Worm (Caenorhabditis elegans) whole organism, late embryonic: ENCODE results near the gene jud-4.

Source experiments
- ceh-19 ChIP-seq: fragments of 200-800 bp; sonication (Bioruptor generic); optimal IDR thresholded peaks from 2 replicates; lab custom pipeline; 2018; ENCODE audit warnings: mild to moderate bottlenecking, missing genetic modification characterization, missing compliant biosample characterization
- dve-1 ChIP-seq: sonication (generic microtip); optimal IDR thresholded peaks from 2 replicates; lab custom pipeline; 2017; ENCODE audit warnings: antibody characterized with exemption, mild to moderate bottlenecking, missing genetic modification characterization, missing compliant biosample characterization
- fax-1 ChIP-seq: sonication (generic microtip); optimal IDR thresholded peaks from 2 replicates; lab custom pipeline; 2016; ENCODE audit warnings: missing genotype, missing genetic modification characterization, missing compliant biosample characterization
- hlh-30 ChIP-seq: sonication (generic microtip); optimal IDR thresholded peaks from 2 replicates; lab custom pipeline; 2017; ENCODE audit warnings: antibody characterized with exemption, missing genetic modification characterization, missing compliant biosample characterization; ENCODE audit not compliant: insufficient read depth
- hlh-6 ChIP-seq: sonication (generic microtip); optimal IDR thresholded peaks from 2 replicates; lab custom pipeline; 2016; ENCODE audit warnings: missing genotype, missing genetic modification characterization, missing compliant biosample characterization
- hlh-8 ChIP-seq: sonication (generic microtip); optimal IDR thresholded peaks from 2 replicates; lab custom pipeline; 2016; ENCODE audit warnings: missing genotype, missing genetic modification characterization, missing compliant biosample characterization
- lin-11 ChIP-seq: fragments of 200-800 bp; sonication (Bioruptor generic); optimal IDR thresholded peaks from 2 replicates; lab custom pipeline; 2018; ENCODE audit warnings: mild to moderate bottlenecking, missing genetic modification characterization, missing compliant biosample characterization
- nhr-11 ChIP-seq: fragments of 150-350 bp; optimal IDR thresholded peaks from 2 replicates; lab custom pipeline; 2014; ENCODE audit warnings: missing biosample characterization, missing genetic modification characterization
- pax-1 ChIP-seq: fragments of 150-350 bp; optimal IDR thresholded peaks from 2 replicates; lab custom pipeline; 2014; ENCODE audit warnings: missing biosample characterization, missing genetic modification characterization
- pha-4 ChIP-seq: fragments of 150-350 bp; optimal IDR thresholded peaks from 2 replicates; lab custom pipeline; 2018; ENCODE audit warnings: missing biosample characterization, missing genetic modification reagents, missing genetic modification characterization
- pqm-1 ChIP-seq: sonication (generic microtip); optimal IDR thresholded peaks from 2 replicates; lab custom pipeline; 2016; ENCODE audit warnings: missing genetic modification characterization, missing compliant biosample characterization
- ref-2 ChIP-seq: sonication (generic microtip); optimal IDR thresholded peaks from 2 replicates; lab custom pipeline; 2016; ENCODE audit warnings: missing genetic modification characterization, missing compliant biosample characterization
- tbx-7 ChIP-seq: sonication (generic microtip); optimal IDR thresholded peaks from 2 replicates; lab custom pipeline; 2016; ENCODE audit warnings: missing genotype, missing genetic modification characterization, missing compliant biosample characterization
- unc-42 ChIP-seq: sonication (generic microtip); optimal IDR thresholded peaks from 2 replicates; lab custom pipeline; 2016; ENCODE audit warnings: missing genotype, missing genetic modification characterization, missing compliant biosample characterization

ce11 chrX:15317146-15317545, 33.2 kb downstream of the jud-4 start, which contains the start of gene glb-28:
- TF ChIP-seq nhr-11 (no peak), fax-1 (tag; lab: Kevin White, UChicago) (no peak), dve-1 (tag; lab: Kevin White, UChicago) (no peak), ceh-19 (GFP tag; lab: Kevin White, UChicago) (no peak), unc-42 (tag; lab: Kevin White, UChicago) (no peak), lin-11 (no peak), tbx-7 (tag; lab: Kevin White, UChicago) (no peak), pha-4 (no peak), pqm-1 (tag; lab: Kevin White, UChicago) (no peak), pax-1 (tag; lab: Kevin White, UChicago) (no peak), ref-2 (tag; lab: Kevin White, UChicago) (no peak), hlh-6 (no peak), hlh-8 (no peak), hlh-30 (tag; lab: Kevin White, UChicago) (no peak)
